Worm (Caenorhabditis elegans): ENCODE results near the gene pph-2.

The pph-2 gene

DNA sequence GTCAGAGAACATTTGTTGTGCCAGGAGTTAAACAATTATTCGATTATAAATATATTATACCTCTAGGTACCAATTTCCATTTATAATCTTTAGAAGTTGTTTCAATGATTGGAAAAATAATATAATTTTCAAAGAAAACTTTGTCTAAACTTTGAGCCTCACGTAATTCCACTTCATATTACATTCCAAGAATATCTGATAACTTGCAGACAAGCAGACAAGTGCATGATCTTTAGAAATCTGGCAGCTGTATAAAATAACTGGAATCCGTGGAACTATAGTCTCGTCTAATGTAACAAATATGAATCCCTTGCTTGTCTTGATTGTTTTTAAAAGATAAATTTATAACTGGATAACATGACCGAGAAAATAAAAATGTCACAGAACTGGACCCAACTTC is 15.0 kb upstream of the pph-2 start:
- TF ChIP-seq lsy-2 (tag; optimal IDR thresholded peaks at IDR 0.05) (no peak), unc-39 (tag; optimal IDR thresholded peaks at IDR 0.05) (no peak), sem-2 (GFP tag; optimal IDR thresholded peaks at IDR 0.05) (no peak), blmp-1 (tag; optimal IDR thresholded peaks at IDR 0.05) (no peak), ham-2 (GFP tag; optimal IDR thresholded peaks at IDR 0.05) (no peak), pha-4 (tag; optimal IDR thresholded peaks at IDR 0.05) (no peak), ceh-83 (GFP tag; optimal IDR thresholded peaks at IDR 0.05) (no peak), bed-3 (GFP tag; optimal IDR thresholded peaks at IDR 0.05) (no peak), flh-1 (GFP tag; optimal IDR thresholded peaks at IDR 0.05) (no peak), drap-1 (GFP tag; optimal IDR thresholded peaks at IDR 0.05) (no peak), M03D4.4 (tag; optimal IDR thresholded peaks at IDR 0.05) (no peak), lin-32 (GFP tag; optimal IDR thresholded peaks at IDR 0.05) (no peak), ceh-43 (GFP tag; optimal IDR thresholded peaks at IDR 0.05) (no peak), nhr-2 (tag; optimal IDR thresholded peaks at IDR 0.05) (no peak), mep-1 (tag; optimal IDR thresholded peaks at IDR 0.05) (no peak), ceh-39 (tag; optimal IDR thresholded peaks at IDR 0.05) (no peak), nhr-76 (tag; optimal IDR thresholded peaks at IDR 0.05) (no peak)

DNA sequence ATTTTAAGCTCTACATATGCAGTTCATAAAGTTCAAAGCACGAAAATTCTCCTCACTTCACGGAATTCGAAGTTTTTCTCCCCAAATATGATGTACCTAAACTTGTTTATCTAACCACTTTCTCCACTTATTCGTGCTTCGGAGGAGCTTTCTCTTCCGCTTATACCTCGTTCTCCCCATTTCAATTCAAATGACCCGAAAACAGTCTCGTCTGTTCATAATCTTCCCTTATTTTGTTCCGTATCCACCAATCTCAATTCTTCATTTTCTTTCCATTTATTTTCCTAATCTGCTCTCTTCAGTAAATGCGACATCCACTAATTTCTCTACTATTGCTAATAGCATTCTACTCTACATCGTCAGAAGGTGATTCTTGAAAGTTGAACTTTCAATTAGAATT is 7.7 kb upstream of the pph-2 start, which contains the start of gene let-653:
TSS of gene let-653 (plus strand) at position 301 of the 400 bp plus-strand sequence.
- TF ChIP-seq blmp-1 (tag; optimal IDR thresholded peaks at IDR 0.05) (peak; percentile 27), snpc-4 (tag; optimal IDR thresholded peaks at IDR 0.05) (no peak)

DNA sequence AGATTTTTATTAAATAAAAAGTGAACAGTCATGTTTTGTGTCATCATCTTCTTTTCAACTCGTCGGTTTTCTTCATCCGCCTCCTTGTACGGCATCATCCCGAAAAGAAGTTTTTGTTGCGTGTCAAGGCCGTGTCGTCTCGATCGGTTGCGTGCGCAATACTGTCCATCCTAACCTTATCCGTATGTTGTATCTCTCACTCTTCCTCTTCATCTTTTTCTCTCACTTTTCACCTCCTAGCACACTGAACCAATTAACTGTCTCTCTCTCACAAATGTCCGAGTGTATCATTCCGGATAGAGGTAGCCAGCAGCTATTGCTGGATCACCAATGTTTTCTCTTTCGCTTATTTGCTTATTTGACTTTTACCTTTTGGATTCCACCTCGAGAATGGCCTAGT is 5.9 kb upstream of the pph-2 start:
- TF ChIP-seq ham-2 (GFP tag; optimal IDR thresholded peaks at IDR 0.05) (peak; percentile 94), elt-1 (tag; optimal IDR thresholded peaks at IDR 0.05; ENCODE audit: borderline replicate concordance, insufficient read depth) (peak; percentile 75), ztf-11 (tag; optimal IDR thresholded peaks at IDR 0.05) (no peak), blmp-1 (tag; optimal IDR thresholded peaks at IDR 0.05) (peak; percentile 63), unc-62 (GFP tag; optimal IDR thresholded peaks at IDR 0.05) (peak; percentile 41)

ce11 chrIV:11882534-11882933 is 5.0 kb upstream of the pph-2 start:
- no peak for TF ChIP-seq unc-62 (GFP tag; optimal IDR thresholded peaks at IDR 0.05)
- no peak for TF ChIP-seq pha-4 (tag; optimal IDR thresholded peaks at IDR 0.05)
- no peak for TF ChIP-seq elt-3 (tag; optimal IDR thresholded peaks at IDR 0.05)
- TF ChIP-seq nhr-12 (tag; optimal IDR thresholded peaks at IDR 0.05), result no peak
- no peak for TF ChIP-seq nhr-28 (tag; optimal IDR thresholded peaks at IDR 0.05)
- no peak for TF ChIP-seq ceh-39 (tag; optimal IDR thresholded peaks at IDR 0.05)
- TF ChIP-seq sem-2 (GFP tag; optimal IDR thresholded peaks at IDR 0.05), result no peak
- no peak for TF ChIP-seq bed-3 (GFP tag; optimal IDR thresholded peaks at IDR 0.05)
- no peak for TF ChIP-seq unc-120 (tag; optimal IDR thresholded peaks at IDR 0.05; ENCODE audit: poor library complexity, severe bottlenecking)
- TF ChIP-seq lsy-2 (tag; optimal IDR thresholded peaks at IDR 0.05), result no peak

DNA sequence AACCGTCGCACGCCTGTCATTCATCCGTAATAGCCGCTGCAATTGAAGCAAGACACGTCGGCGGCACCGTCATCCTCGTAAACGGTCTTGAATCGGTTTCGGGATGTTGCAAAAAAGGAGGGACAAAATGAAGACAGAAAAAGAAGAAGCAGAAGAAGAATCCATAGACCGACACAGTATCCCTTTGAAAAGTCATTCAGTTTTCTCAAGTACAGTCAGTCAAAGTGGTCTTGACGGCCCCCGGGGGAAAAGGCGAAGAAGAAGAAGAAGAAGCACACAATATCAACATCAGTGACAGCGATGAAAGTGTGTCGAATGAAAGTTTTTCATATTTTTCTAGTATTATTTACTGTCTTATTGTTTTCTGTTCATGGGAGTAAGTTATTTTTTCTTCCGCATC is 675 bp upstream of the pph-2 start, which contains the start of gene cutl-27:
TSS of gene cutl-27 (plus strand) at position 301 of the 400 bp plus-strand sequence.
- no peak for TF ChIP-seq lsy-2 (tag; optimal IDR thresholded peaks at IDR 0.05)
- TF ChIP-seq drap-1 (GFP tag; optimal IDR thresholded peaks at IDR 0.05), result no peak
- TF ChIP-seq flh-1 (GFP tag; optimal IDR thresholded peaks at IDR 0.05), result no peak
- no peak for TF ChIP-seq zip-8 (tag; optimal IDR thresholded peaks at IDR 0.05)
- TF ChIP-seq unc-120 (tag; optimal IDR thresholded peaks at IDR 0.05; ENCODE audit: poor library complexity, severe bottlenecking), result no peak
- no peak for TF ChIP-seq cnd-1 (tag; optimal IDR thresholded peaks at IDR 0.05)
- TF ChIP-seq ztf-11 (tag; optimal IDR thresholded peaks at IDR 0.05), result no peak
- TF ChIP-seq bed-3 (GFP tag; optimal IDR thresholded peaks at IDR 0.05), result no peak
- no peak for TF ChIP-seq pha-4 (tag; optimal IDR thresholded peaks at IDR 0.05)
- TF ChIP-seq lin-13 (tag; optimal IDR thresholded peaks at IDR 0.05), result no peak

- TF ChIP-seq blmp-1 (tag; optimal IDR thresholded peaks at IDR 0.05) (no peak), sptf-1 (tag; optimal IDR thresholded peaks at IDR 0.05) (peak; percentile 4), ces-1 (GFP tag; optimal IDR thresholded peaks at IDR 0.05) (peak; percentile 58), snpc-4 (tag; optimal IDR thresholded peaks at IDR 0.05) (no peak), ztf-11 (tag; optimal IDR thresholded peaks at IDR 0.05) (no peak), ceh-83 (GFP tag; optimal IDR thresholded peaks at IDR 0.05) (no peak), M03D4.4 (tag; optimal IDR thresholded peaks at IDR 0.05) (no peak), mep-1 (tag; optimal IDR thresholded peaks at IDR 0.05) (no peak), nhr-2 (tag; optimal IDR thresholded peaks at IDR 0.05) (no peak), bed-3 (GFP tag; optimal IDR thresholded peaks at IDR 0.05) (no peak), lin-13 (tag; optimal IDR thresholded peaks at IDR 0.05) (no peak)
Observed at ce11 chrIV:11871898-11872297, 5.7 kb downstream of the pph-2 start.
